Fruit fly (Drosophila melanogaster) whole organism, embryonic: Measurements from ENCODE around the gene CG13605.

Source experiments
- Ada2b ChIP-seq: fragments of 200-800 bp; sonication (Bioruptor generic); IDR thresholded peaks from 2 replicates; pipeline ENCODE4 v1.3.6; 2022; ENCODE audit warnings: missing biosample characterization, missing genetic modification characterization
- Atf-2 ChIP-seq: fragments of 200-800 bp; sonication (Bioruptor generic); optimal IDR thresholded peaks from 2 replicates; lab custom pipeline; 2016; ENCODE audit warnings: missing biosample characterization, missing genetic modification characterization
- CG10267 ChIP-seq: fragments of 200-800 bp; sonication (Bioruptor generic); optimal IDR thresholded peaks from 2 replicates; lab custom pipeline; 2018; ENCODE audit warnings: missing biosample characterization, mild to moderate bottlenecking, missing genetic modification characterization, moderate library complexity
- CG11093 ChIP-seq: fragments of 200-800 bp; sonication (Bioruptor generic); IDR thresholded peaks from 3 replicates; pipeline ENCODE4 v1.3.6; 2022; ENCODE audit warnings: missing biosample characterization, missing genetic modification characterization
- CG11504 ChIP-seq: fragments of 200-800 bp; sonication (Bioruptor generic); optimal IDR thresholded peaks from 3 replicates; lab custom pipeline; 2019; ENCODE audit warnings: missing biosample characterization, mild to moderate bottlenecking, missing genetic modification characterization, moderate library complexity
- CG12071 ChIP-seq: fragments of 200-800 bp; sonication (Bioruptor generic); optimal IDR thresholded peaks from 3 replicates; lab custom pipeline; 2018; ENCODE audit warnings: missing biosample characterization, mild to moderate bottlenecking, missing genetic modification characterization
- CG12769 ChIP-seq: fragments of 200-800 bp; sonication (Bioruptor generic); optimal IDR thresholded peaks from 2 replicates; lab custom pipeline; 2019; ENCODE audit warnings: missing biosample characterization, mild to moderate bottlenecking, missing genetic modification characterization, moderate library complexity
- CG15269 ChIP-seq: fragments of 200-800 bp; sonication (Bioruptor generic); optimal IDR thresholded peaks from 2 replicates; lab custom pipeline; 2018; ENCODE audit warnings: missing biosample characterization, mild to moderate bottlenecking, missing genetic modification characterization, moderate library complexity
- CG1529 ChIP-seq: fragments of 200-800 bp; sonication (Bioruptor generic); optimal IDR thresholded peaks from 3 replicates; lab custom pipeline; 2018; ENCODE audit warnings: missing biosample characterization, missing genetic modification characterization
- CG16779 ChIP-seq: fragments of 200-800 bp; sonication (Bioruptor generic); IDR thresholded peaks from 2 replicates; pipeline ENCODE4 v1.3.6; 2022; ENCODE audit warnings: missing biosample characterization, missing genetic modification characterization
- CG17802 ChIP-seq: fragments of 200-800 bp; sonication (Bioruptor generic); optimal IDR thresholded peaks from 2 replicates; lab custom pipeline; 2018; ENCODE audit warnings: missing biosample characterization, mild to moderate bottlenecking, missing genetic modification characterization, moderate library complexity
- CG2116 ChIP-seq: fragments of 200-800 bp; sonication (Bioruptor generic); optimal IDR thresholded peaks from 3 replicates; lab custom pipeline; 2018; ENCODE audit warnings: missing biosample characterization, mild to moderate bottlenecking, missing genetic modification characterization
- CG2875 ChIP-seq: fragments of 200-800 bp; sonication (Bioruptor generic); optimal IDR thresholded peaks from 2 replicates; lab custom pipeline; 2017; ENCODE audit warnings: missing biosample characterization, mild to moderate bottlenecking, missing genetic modification characterization, missing genetic modification reagents
- CG3847 ChIP-seq: fragments of 200-800 bp; sonication (Bioruptor generic); IDR thresholded peaks from 2 replicates; pipeline ENCODE4 v1.3.6; 2022; ENCODE audit warnings: missing biosample characterization, missing genetic modification characterization
- CG4424 ChIP-seq: fragments of 200-800 bp; sonication (Bioruptor generic); optimal IDR thresholded peaks from 3 replicates; lab custom pipeline; 2016; ENCODE audit warnings: missing biosample characterization, missing genetic modification characterization
- CG7271 ChIP-seq: fragments of 200-800 bp; sonication (Bioruptor generic); optimal IDR thresholded peaks from 2 replicates; lab custom pipeline; 2018; ENCODE audit warnings: missing biosample characterization, mild to moderate bottlenecking, missing genetic modification characterization, moderate library complexity
- CG9817 ChIP-seq: fragments of 200-800 bp; sonication (Bioruptor generic); optimal IDR thresholded peaks from 2 replicates; lab custom pipeline; 2018; ENCODE audit warnings: missing biosample characterization, mild to moderate bottlenecking, missing genetic modification characterization, moderate library complexity
- GATAe ChIP-seq: fragments of 200-800 bp; sonication (Bioruptor generic); conservative IDR thresholded peaks from 2 replicates; pipeline ENCODE4 v1.3.6; 2022; ENCODE audit warnings: missing biosample characterization, missing genetic modification characterization
- Gug ChIP-seq: fragments of 200-800 bp; sonication (Bioruptor generic); IDR thresholded peaks from 4 replicates; pipeline ENCODE4 v1.3.6; 2022; ENCODE audit warnings: missing biosample characterization, missing genetic modification characterization
- HLH4C ChIP-seq: fragments of 200-800 bp; sonication (Bioruptor generic); IDR thresholded peaks from 3 replicates; pipeline ENCODE4 v1.3.6; 2022; ENCODE audit warnings: missing biosample characterization, missing genetic modification characterization; ENCODE audit not compliant: partially characterized antibody
- Hsf ChIP-seq: fragments of 200-800 bp; sonication (Bioruptor generic); optimal IDR thresholded peaks from 3 replicates; lab custom pipeline; 2016; ENCODE audit warnings: missing biosample characterization, missing genetic modification characterization
- Lhr ChIP-seq: fragments of 200-800 bp; sonication (Bioruptor generic); optimal IDR thresholded peaks from 3 replicates; lab custom pipeline; 2017; ENCODE audit warnings: mild to moderate bottlenecking, missing biosample characterization, missing genetic modification reagents, missing genetic modification characterization
- Meics ChIP-seq: fragments of 200-800 bp; sonication (Bioruptor generic); optimal IDR thresholded peaks from 2 replicates; lab custom pipeline; 2017; ENCODE audit warnings: missing biosample characterization, mild to moderate bottlenecking, missing genetic modification characterization
- PHDP ChIP-seq: fragments of 200-800 bp; sonication (Bioruptor generic); optimal IDR thresholded peaks from 3 replicates; lab custom pipeline; 2018; ENCODE audit warnings: missing biosample characterization, mild to moderate bottlenecking, missing genetic modification characterization, moderate library complexity
- Pdp1 ChIP-seq, 2 experiments: fragments of 200-800 bp; sonication (Bioruptor generic); optimal IDR thresholded peaks; 3 replicates each; lab custom pipeline; 2016; ENCODE audit warnings: missing biosample characterization in 2 of 2, missing genetic modification characterization in 2 of 2, mild to moderate bottlenecking in 1 of 2, moderate library complexity in 1 of 2
- Ptx1 ChIP-seq: fragments of 200-800 bp; sonication (Bioruptor generic); IDR thresholded peaks from 2 replicates; pipeline ENCODE4 v1.3.6; 2022; ENCODE audit warnings: missing biosample characterization, missing genetic modification characterization
- Sry-β ChIP-seq: fragments of 200-800 bp; sonication (Bioruptor generic); optimal IDR thresholded peaks from 2 replicates; lab custom pipeline; 2018; ENCODE audit warnings: missing biosample characterization, mild to moderate bottlenecking, missing genetic modification characterization, moderate library complexity
- Stat92E ChIP-seq, 3 experiments: fragments of >200 bp in 2 of 3; fragments of 200-800 bp in 1 of 3; sonication (Bioruptor generic) in 1 of 3; optimal IDR thresholded peaks; 2 replicates each; lab custom pipeline; 2017 to 2019; ENCODE audit warnings: missing biosample characterization in 3 of 3, missing genetic modification characterization in 3 of 3, mild to moderate bottlenecking in 1 of 3, moderate library complexity in 1 of 3
- Vsx1 ChIP-seq: fragments of 200-800 bp; sonication (Bioruptor generic); optimal IDR thresholded peaks from 2 replicates; lab custom pipeline; 2017; ENCODE audit warnings: missing biosample characterization, mild to moderate bottlenecking, missing genetic modification characterization, missing genetic modification reagents
- YL-1 ChIP-seq: fragments of 200-800 bp; sonication (Bioruptor generic); optimal IDR thresholded peaks from 3 replicates; lab custom pipeline; 2017; ENCODE audit warnings: missing biosample characterization, mild to moderate bottlenecking, missing genetic modification characterization
- ab ChIP-seq: fragments of 200-800 bp; sonication (Bioruptor generic); optimal IDR thresholded peaks from 2 replicates; lab custom pipeline; 2016; ENCODE audit warnings: missing biosample characterization, missing genetic modification characterization
- abd-A ChIP-seq: fragments of 200-800 bp; sonication (Bioruptor generic); optimal IDR thresholded peaks from 3 replicates; lab custom pipeline; 2019; ENCODE audit warnings: missing biosample characterization, mild to moderate bottlenecking, missing genetic modification characterization, moderate library complexity
- ash1 ChIP-seq: fragments of 200-800 bp; sonication (Bioruptor generic); optimal IDR thresholded peaks from 2 replicates; lab custom pipeline; 2018; ENCODE audit warnings: missing biosample characterization, mild to moderate bottlenecking, missing genetic modification characterization
- cg ChIP-seq: fragments of 200-800 bp; sonication (Bioruptor generic); optimal IDR thresholded peaks from 3 replicates; lab custom pipeline; 2019; ENCODE audit warnings: missing biosample characterization, mild to moderate bottlenecking, missing genetic modification characterization, moderate library complexity
- croc ChIP-seq: fragments of 200-800 bp; sonication (Bioruptor generic); conservative IDR thresholded peaks from 3 replicates; pipeline ENCODE4 v1.3.6; 2022; ENCODE audit warnings: missing biosample characterization, missing genetic modification characterization
- eve ChIP-seq, 2 experiments: fragments of >200 bp; optimal IDR thresholded peaks; 2 replicates each; lab custom pipeline; 2017; ENCODE audit warnings: missing biosample characterization in 2 of 2, missing genetic modification characterization in 2 of 2
- exex ChIP-seq: fragments of 200-800 bp; sonication (Bioruptor generic); optimal IDR thresholded peaks from 4 replicates; lab custom pipeline; 2018; ENCODE audit warnings: missing biosample characterization, mild to moderate bottlenecking, missing genetic modification characterization, moderate library complexity
- ham ChIP-seq: fragments of 200-800 bp; sonication (Bioruptor generic); IDR thresholded peaks from 2 replicates; pipeline ENCODE4 v1.3.6; 2022; ENCODE audit warnings: missing biosample characterization, missing genetic modification characterization
- lbe ChIP-seq: fragments of 200-800 bp; sonication (Bioruptor generic); optimal IDR thresholded peaks from 2 replicates; lab custom pipeline; 2016; ENCODE audit warnings: missing biosample characterization, mild to moderate bottlenecking, missing genetic modification characterization
- onecut ChIP-seq: fragments of 200-800 bp; sonication (Bioruptor generic); IDR thresholded peaks from 2 replicates; pipeline ENCODE4 v1.3.6; 2022; ENCODE audit warnings: missing biosample characterization, missing genetic modification characterization
- otp ChIP-seq: fragments of 200-800 bp; sonication (Bioruptor generic); IDR thresholded peaks from 3 replicates; pipeline ENCODE4, ENCODE4 v1.3.6; 2022; ENCODE audit warnings: missing biosample characterization, missing genetic modification characterization
- repo ChIP-seq: fragments of 200-800 bp; sonication (Bioruptor generic); optimal IDR thresholded peaks from 2 replicates; lab custom pipeline; 2016; ENCODE audit warnings: missing biosample characterization, missing genetic modification characterization
- sisA ChIP-seq: fragments of 200-800 bp; sonication (Bioruptor generic); IDR thresholded peaks from 2 replicates; pipeline ENCODE4 v1.3.6; 2022; ENCODE audit warnings: missing biosample characterization, missing genetic modification characterization
- toy ChIP-seq: fragments of 200-800 bp; sonication (Bioruptor generic); IDR thresholded peaks from 2 replicates; pipeline ENCODE4 v1.3.6; 2022; ENCODE audit warnings: missing biosample characterization, missing genetic modification characterization
- twi ChIP-seq: fragments of 200-800 bp; optimal IDR thresholded peaks from 2 replicates; lab custom pipeline; 2019; ENCODE audit warnings: missing biosample characterization, mild to moderate bottlenecking, missing genetic modification characterization, moderate library complexity
- unpg ChIP-seq: fragments of 200-800 bp; sonication (Bioruptor generic); optimal IDR thresholded peaks from 3 replicates; lab custom pipeline; 2018; ENCODE audit warnings: missing biosample characterization, mild to moderate bottlenecking, missing genetic modification characterization, moderate library complexity
- vnd ChIP-seq: fragments of 200-800 bp; sonication (Bioruptor generic); IDR thresholded peaks from 3 replicates; pipeline ENCODE4 v1.3.6; 2022; ENCODE audit warnings: missing biosample characterization, missing genetic modification characterization; ENCODE audit not compliant: partially characterized antibody
- wdn ChIP-seq: fragments of 200-800 bp; sonication (Bioruptor generic); IDR thresholded peaks from 2 replicates; pipeline ENCODE4 v1.3.6; 2022; ENCODE audit warnings: missing biosample characterization, missing genetic modification characterization
- wor ChIP-seq: fragments of 200-800 bp; sonication (Bioruptor generic); IDR thresholded peaks from 2 replicates; pipeline ENCODE4 v1.3.6; 2022; ENCODE audit warnings: missing biosample characterization, missing genetic modification characterization

The CG13605 gene

DNA sequence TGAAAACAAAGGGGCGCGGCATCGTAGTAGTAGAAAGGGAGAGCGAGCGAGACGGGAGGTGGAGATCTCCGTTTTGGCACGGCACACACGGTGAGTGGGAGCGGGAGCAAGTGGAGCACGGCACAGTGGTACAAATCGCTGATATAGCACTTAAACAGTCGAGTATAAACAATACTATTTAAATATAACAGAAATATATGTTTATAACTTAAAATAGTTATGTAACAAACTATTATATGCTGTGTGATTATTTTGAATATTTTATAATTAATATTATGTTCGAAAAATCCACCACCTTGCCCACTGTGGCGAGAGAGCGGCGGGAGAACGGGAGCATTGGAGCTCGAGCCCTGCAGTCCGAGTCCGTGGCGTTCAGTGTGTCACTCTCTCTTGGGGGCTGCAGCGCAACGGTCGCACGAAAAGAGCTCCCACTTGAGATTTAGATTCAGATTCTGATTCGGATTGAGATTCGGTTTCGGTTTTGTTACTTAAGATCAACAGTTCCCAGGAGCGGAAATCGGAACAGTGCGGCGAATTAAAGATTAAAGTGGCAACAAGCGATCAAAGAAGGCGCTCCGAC, 28.9 kb upstream of the CG13605 start, which contains the start of gene Kal1 (continued):
- peak; percentile 64; the same call in 1 of the 2 replicates for TF ChIP-seq wdn (GFP tag; lab: Robert Waterston, UW)
- peak; percentile 88 for TF ChIP-seq CG12769
- peak; percentile 70; the same call in 2 of the 4 replicates for TF ChIP-seq Gug
- peak; percentile 96 for TF ChIP-seq PHDP (tag; lab: Kevin White, UChicago)
- peak; percentile 61 for TF ChIP-seq YL-1 (GFP tag; lab: Kevin White, UChicago)
- TF ChIP-seq Vsx1 (GFP tag; lab: Kevin White, UChicago): peak; percentile 86
- peak; percentile 19 to 71 for TF ChIP-seq Pdp1 (GFP tag; optimal IDR thresholded peaks at IDR 0.05; lab: Kevin White, UChicago)
- peak; percentile 81 for TF ChIP-seq CG12071 (GFP tag; lab: Kevin White, UChicago)
- peak; percentile 95 for TF ChIP-seq CG2875 (GFP tag; lab: Kevin White, UChicago)
- TF ChIP-seq Ada2b (GFP tag; lab: Robert Waterston, UW): peak; percentile 90
- no peak for TF ChIP-seq ham (GFP tag; lab: Robert Waterston, UW)
- peak; percentile 66 for TF ChIP-seq CG9817 (tag; lab: Kevin White, UChicago)
- peak; percentile 86 for TF ChIP-seq Lhr
- peak; percentile 82 for TF ChIP-seq Meics (GFP tag; lab: Kevin White, UChicago)
- peak; percentile 90 for TF ChIP-seq sisA (GFP tag; lab: Robert Waterston, UW)
- no peak for TF ChIP-seq abd-A
- TF ChIP-seq CG1529: peak; percentile 94
- peak; percentile 87 for TF ChIP-seq CG3847 (GFP tag; lab: Robert Waterston, UW)
- TF ChIP-seq Hsf (GFP tag; lab: Kevin White, UChicago): peak; percentile 26
- TF ChIP-seq CG4424 (GFP tag; lab: Kevin White, UChicago): peak; percentile 92
- peak; percentile 91 for TF ChIP-seq CG10267 (tag; lab: Kevin White, UChicago)
- no peak for TF ChIP-seq ab
- peak; percentile 39; the same call in 1 of the 3 replicates for TF ChIP-seq HLH4C (GFP tag; lab: Robert Waterston, UW)
- TF ChIP-seq exex: peak; percentile 56
- TF ChIP-seq Ptx1 (GFP tag; lab: Robert Waterston, UW): peak; percentile 93
- no peak for TF ChIP-seq CG16779
- TF ChIP-seq CG2116 (GFP tag; lab: Kevin White, UChicago): peak; percentile 65
- TF ChIP-seq Sry-β (GFP tag; lab: Kevin White, UChicago): peak; percentile 54
- peak; percentile 20 for TF ChIP-seq Atf-2
- peak; percentile 65 for TF ChIP-seq CG17802 (tag; lab: Kevin White, UChicago)
- TF ChIP-seq cg (GFP tag; lab: Kevin White, UChicago): peak; percentile 26
- TF ChIP-seq unpg (GFP tag; lab: Kevin White, UChicago): peak; percentile 96
- TF ChIP-seq GATAe: 0 out of 2 replicates have a peak, but pooled peaks have one; percentile 20
- peak; percentile 93 for TF ChIP-seq wor
- TF ChIP-seq toy (GFP tag; lab: Robert Waterston, UW): peak; percentile 72
- TF ChIP-seq lbe (GFP tag; lab: Kevin White, UChicago): peak; percentile 96
- TF ChIP-seq vnd (GFP tag; lab: Robert Waterston, UW): peak; percentile 47; the same call in 2 of the 3 replicates
- TF ChIP-seq eve (GFP tag; optimal IDR thresholded peaks at IDR 0.05; lab: Kevin White, UChicago): no peak
- peak; percentile 93 for TF ChIP-seq CG15269 (tag; lab: Kevin White, UChicago)
- TF ChIP-seq Stat92E (GFP tag; optimal IDR thresholded peaks at IDR 0.05; lab: Kevin White, UChicago): peak in 1 of 3 experiments; percentile 90
- no peak for TF ChIP-seq ash1 (GFP tag; lab: Kevin White, UChicago)
- TF ChIP-seq CG7271 (tag; lab: Kevin White, UChicago): peak; percentile 27
- TF ChIP-seq onecut: peak; percentile 87
- TF ChIP-seq twi (tag; lab: Kevin White, UChicago): peak; percentile 88
- TF ChIP-seq CG11093: peak; percentile 84
- no peak for TF ChIP-seq repo (GFP tag; lab: Kevin White, UChicago)
- peak; percentile 95 for TF ChIP-seq CG11504 (tag; lab: Kevin White, UChicago)
- peak; percentile 94 for TF ChIP-seq otp
- TF ChIP-seq croc: peak; percentile 90
